Worm (Caenorhabditis elegans) whole organism, L4 larva: ENCODE results near the gene M01F1.8.

ENCODE experiments used
- F26F4.8 ChIP-seq: fragments of 200-800 bp; sonication (Bioruptor generic); conservative IDR thresholded peaks from 2 replicates; pipeline ENCODE4 v1.3.6; 2022; ENCODE audit warnings: missing genetic modification characterization, missing compliant biosample characterization
- F37D6.2 ChIP-seq: sonication (generic microtip); optimal IDR thresholded peaks from 2 replicates; lab custom pipeline; 2016; ENCODE audit warnings: mild to moderate bottlenecking, missing genetic modification characterization, missing compliant biosample characterization
- R02D3.7 ChIP-seq: fragments of 150-350 bp; sonication (generic microtip); optimal IDR thresholded peaks from 3 replicates; lab custom pipeline; 2014; ENCODE audit warnings: missing biosample characterization, missing genetic modification characterization
- Y5F2A.4 ChIP-seq: fragments of 200-800 bp; sonication (Bioruptor generic); optimal IDR thresholded peaks from 2 replicates; lab custom pipeline; 2018; ENCODE audit warnings: mild to moderate bottlenecking, missing genetic modification characterization, missing compliant biosample characterization
- Y75B8A.6 ChIP-seq: fragments of 200-800 bp; sonication (Bioruptor generic); IDR thresholded peaks from 2 replicates; pipeline ENCODE4 v1.3.6; 2022; ENCODE audit warnings: missing genetic modification reagents, missing genetic modification characterization, missing compliant biosample characterization
- aha-1 ChIP-seq: fragments of 150-350 bp; peaks from one replicate; lab custom pipeline; 2014; ENCODE audit warnings: missing biosample characterization, missing genetic modification characterization
- arid-1 ChIP-seq: fragments of 200-800 bp; sonication (Bioruptor generic); conservative IDR thresholded peaks from 2 replicates; pipeline ENCODE4 v1.3.6; 2022; ENCODE audit warnings: missing genetic modification reagents, missing genetic modification characterization, missing compliant biosample characterization
- ceh-32 ChIP-seq: sonication (generic microtip); optimal IDR thresholded peaks from 2 replicates; lab custom pipeline; 2016; ENCODE audit warnings: mild to moderate bottlenecking, missing genetic modification characterization, missing compliant biosample characterization; ENCODE audit not compliant: poor library complexity
- ceh-62 ChIP-seq: sonication (generic microtip); optimal IDR thresholded peaks from 2 replicates; lab custom pipeline; 2017; ENCODE audit warnings: missing biosample characterization, missing genetic modification characterization
- daf-16 ChIP-seq, 3 experiments: sonication (generic microtip); optimal IDR thresholded peaks; 2 replicates each; lab custom pipeline; 2016 to 2017; ENCODE audit warnings: missing genetic modification characterization in 3 of 3, missing genetic modification reagents in 3 of 3, mild to moderate bottlenecking in 2 of 3, missing compliant biosample characterization in 2 of 3, missing biosample characterization in 1 of 3, moderate library complexity in 1 of 3
- daf-8 ChIP-seq: fragments of 200-800 bp; sonication (Bioruptor generic); IDR thresholded peaks from 2 replicates; pipeline ENCODE4 v1.3.6; 2022; ENCODE audit warnings: missing genetic modification characterization, missing compliant biosample characterization
- dmd-6 ChIP-seq: fragments of 200-800 bp; sonication (Bioruptor generic); IDR thresholded peaks from 2 replicates; pipeline ENCODE4 v1.3.6; 2022; ENCODE audit warnings: missing genetic modification reagents, missing genetic modification characterization, missing compliant biosample characterization
- dve-1 ChIP-seq: sonication (generic microtip); optimal IDR thresholded peaks from 2 replicates; lab custom pipeline; 2017; ENCODE audit warnings: antibody characterized with exemption, mild to moderate bottlenecking, missing genetic modification characterization, missing compliant biosample characterization; ENCODE audit not compliant: insufficient read depth
- egl-43 ChIP-seq: fragments of 200-800 bp; sonication (Bioruptor generic); IDR thresholded peaks from 2 replicates; pipeline ENCODE4 v1.3.6; 2022; ENCODE audit warnings: missing genetic modification reagents, missing genetic modification characterization, missing compliant biosample characterization
- fos-1 ChIP-seq: fragments of 150-350 bp; optimal IDR thresholded peaks from 2 replicates; lab custom pipeline; 2014; ENCODE audit warnings: missing biosample characterization, missing genetic modification characterization
- gei-8 ChIP-seq: fragments of 200-800 bp; sonication (Bioruptor generic); optimal IDR thresholded peaks from 2 replicates; lab custom pipeline; 2018; ENCODE audit warnings: mild to moderate bottlenecking, missing genetic modification characterization, missing compliant biosample characterization
- hlh-11 ChIP-seq: fragments of 200-800 bp; sonication (Bioruptor generic); optimal IDR thresholded peaks from 2 replicates; lab custom pipeline; 2018; ENCODE audit warnings: mild to moderate bottlenecking, missing genetic modification characterization, missing compliant biosample characterization
- hlh-30 ChIP-seq: sonication (generic microtip); optimal IDR thresholded peaks from 2 replicates; lab custom pipeline; 2017; ENCODE audit warnings: antibody characterized with exemption, mild to moderate bottlenecking, missing genetic modification characterization, missing compliant biosample characterization; ENCODE audit not compliant: insufficient read depth
- hmg-1.1 ChIP-seq: fragments of 200-800 bp; sonication (Bioruptor generic); IDR thresholded peaks from 2 replicates; pipeline ENCODE4 v1.3.6; 2022; ENCODE audit warnings: missing genetic modification reagents, missing genetic modification characterization, missing compliant biosample characterization
- jun-1 ChIP-seq: fragments of 150-350 bp; optimal IDR thresholded peaks from 2 replicates; lab custom pipeline; 2014; ENCODE audit warnings: missing biosample characterization, missing genetic modification reagents, missing genetic modification characterization
- lin-1 ChIP-seq: fragments of 200-800 bp; sonication (Bioruptor generic); IDR thresholded peaks from 2 replicates; pipeline ENCODE4 v1.3.6; 2022; ENCODE audit warnings: missing genetic modification reagents, missing genetic modification characterization, missing compliant biosample characterization
- lin-13 ChIP-seq: fragments of 150-350 bp; optimal IDR thresholded peaks from 2 replicates; lab custom pipeline; 2014; ENCODE audit warnings: missing biosample characterization, missing genetic modification reagents, missing genetic modification characterization
- lin-38 ChIP-seq: fragments of 200-800 bp; sonication (Bioruptor generic); IDR thresholded peaks from 2 replicates; pipeline ENCODE4 v1.3.6; 2022; ENCODE audit warnings: missing genetic modification reagents, missing genetic modification characterization, missing compliant biosample characterization
- mdl-1 ChIP-seq, 2 experiments: fragments of 150-350 bp in 1 of 2; sonication (generic microtip) in 1 of 2; optimal IDR thresholded peaks; 2 replicates each; lab custom pipeline; 2014 to 2017; ENCODE audit warnings: missing biosample characterization in 2 of 2, missing genetic modification characterization in 2 of 2
- mes-2 ChIP-seq: sonication (generic microtip); optimal IDR thresholded peaks from 2 replicates; lab custom pipeline; 2016; ENCODE audit warnings: missing genotype, mild to moderate bottlenecking, missing genetic modification characterization, missing compliant biosample characterization; ENCODE audit not compliant: poor library complexity, severe bottlenecking
- mxl-3 ChIP-seq: fragments of 200-800 bp; sonication (Bioruptor generic); optimal IDR thresholded peaks from 2 replicates; lab custom pipeline; 2018; ENCODE audit warnings: mild to moderate bottlenecking, missing genetic modification characterization, missing compliant biosample characterization
- nhr-111 ChIP-seq: fragments of 200-800 bp; sonication (Bioruptor generic); optimal IDR thresholded peaks from 2 replicates; lab custom pipeline; 2018; ENCODE audit warnings: mild to moderate bottlenecking, missing genetic modification characterization, missing compliant biosample characterization
- nhr-25 ChIP-seq: sonication (generic microtip); optimal IDR thresholded peaks from 2 replicates; lab custom pipeline; 2017; ENCODE audit warnings: missing genetic modification characterization, mild to moderate bottlenecking, missing compliant biosample characterization, antibody characterized with exemption, moderate library complexity, borderline replicate concordance; ENCODE audit not compliant: insufficient read depth
- nhr-28 ChIP-seq: fragments of 150-350 bp; optimal IDR thresholded peaks from 2 replicates; lab custom pipeline; 2014; ENCODE audit warnings: missing biosample characterization, missing genetic modification characterization
- nhr-41 ChIP-seq: fragments of 200-800 bp; sonication (Bioruptor generic); IDR thresholded peaks from 2 replicates; pipeline ENCODE4 v1.3.6; 2022; ENCODE audit warnings: missing genetic modification reagents, missing genetic modification characterization, missing compliant biosample characterization
- nhr-48 ChIP-seq: sonication (generic microtip); optimal IDR thresholded peaks from 2 replicates; lab custom pipeline; 2016; ENCODE audit warnings: mild to moderate bottlenecking, missing genetic modification characterization, missing compliant biosample characterization
- nhr-6 ChIP-seq: fragments of 150-350 bp; optimal IDR thresholded peaks from 2 replicates; lab custom pipeline; 2014; ENCODE audit warnings: missing biosample characterization, missing genetic modification characterization
- nhr-77 ChIP-seq: fragments of 150-350 bp; optimal IDR thresholded peaks from 2 replicates; lab custom pipeline; 2014; ENCODE audit warnings: missing biosample characterization, missing genetic modification characterization
- php-3 ChIP-seq: fragments of 200-800 bp; sonication (Bioruptor generic); IDR thresholded peaks from 2 replicates; pipeline ENCODE4 v1.3.6; 2022; ENCODE audit warnings: missing genetic modification reagents, missing genetic modification characterization, missing compliant biosample characterization
- pqm-1 ChIP-seq: sonication (generic microtip); optimal IDR thresholded peaks from 2 replicates; lab custom pipeline; 2017; ENCODE audit warnings: missing biosample characterization, missing genetic modification characterization
- rbr-2 ChIP-seq: sonication (generic microtip); optimal IDR thresholded peaks from 2 replicates; lab custom pipeline; 2016; ENCODE audit warnings: missing genotype, missing genetic modification characterization, missing compliant biosample characterization
- saeg-2 ChIP-seq: fragments of 200-800 bp; sonication (Bioruptor generic); IDR thresholded peaks from 2 replicates; pipeline ENCODE4 v1.3.6; 2022; ENCODE audit warnings: missing genetic modification reagents, missing genetic modification characterization, missing compliant biosample characterization
- sdz-12 ChIP-seq: fragments of 200-800 bp; sonication (Bioruptor generic); optimal IDR thresholded peaks from 2 replicates; lab custom pipeline; 2018; ENCODE audit warnings: mild to moderate bottlenecking, missing genetic modification characterization, missing compliant biosample characterization
- skn-1 ChIP-seq: fragments of 150-350 bp; optimal IDR thresholded peaks from 2 replicates; lab custom pipeline; 2014; ENCODE audit warnings: missing biosample characterization, missing genetic modification characterization
- snpc-1.2 ChIP-seq: fragments of 200-800 bp; sonication (Bioruptor generic); IDR thresholded peaks from 2 replicates; pipeline ENCODE4 v1.3.6; 2022; ENCODE audit warnings: missing genetic modification reagents, missing genetic modification characterization, missing compliant biosample characterization
- tra-1 ChIP-seq: fragments of 200-800 bp; sonication (Bioruptor generic); IDR thresholded peaks from 2 replicates; pipeline ENCODE4 v1.3.6; 2022; ENCODE audit warnings: missing genetic modification reagents, missing genetic modification characterization, missing compliant biosample characterization
- zfp-2 ChIP-seq: sonication (generic microtip); optimal IDR thresholded peaks from 2 replicates; lab custom pipeline; 2016; ENCODE audit warnings: mild to moderate bottlenecking, missing genetic modification characterization, missing compliant biosample characterization

The M01F1.8 gene

ce11 chrIII:3475497-3475896 is 26.9 kb downstream of the M01F1.8 start, which contains the start of gene C34C12.9:
TSS of gene C34C12.9 (minus strand) at chrIII:3475512.
- TF ChIP-seq nhr-28 (tag; lab: Kevin White, UChicago) (peak; percentile 35), hlh-11 (tag; lab: Kevin White, UChicago) (peak; percentile 16), nhr-25 (tag; lab: Kevin White, UChicago) (no peak), nhr-111 (GFP tag; lab: Kevin White, UChicago) (no peak), dve-1 (tag; lab: Kevin White, UChicago) (peak; percentile 17), daf-16 (GFP tag; optimal IDR thresholded peaks at IDR 0.05; lab: Kevin White, UChicago) (no peak), daf-16 (tag; optimal IDR thresholded peaks at IDR 0.05; lab: Kevin White, UChicago) (peak; percentile 10), lin-1 (peak; percentile 93), Y75B8A.6 (GFP tag; lab: Robert Waterston, UW) (no peak), lin-13 (GFP tag; lab: Kevin White, UChicago) (no peak), sdz-12 (GFP tag; lab: Kevin White, UChicago) (no peak), mdl-1 (tag; optimal IDR thresholded peaks at IDR 0.05; lab: Kevin White, UChicago) (no peak), dmd-6 (GFP tag; lab: Robert Waterston, UW) (peak; percentile 66), aha-1 (peak; percentile 39)

- TF ChIP-seq R02D3.7 (tag; lab: Kevin White, UChicago) (no peak), ceh-62 (tag; lab: Kevin White, UChicago) (no peak), arid-1 (no peak), nhr-77 (tag; lab: Kevin White, UChicago) (no peak), daf-16 (GFP tag; optimal IDR thresholded peaks at IDR 0.05; lab: Kevin White, UChicago) (no peak), daf-16 (tag; optimal IDR thresholded peaks at IDR 0.05; lab: Kevin White, UChicago) (peak; percentile 19), tra-1 (GFP tag; lab: Robert Waterston, UW) (0 out of 2 replicates have a peak, but pooled peaks have one; percentile 7), zfp-2 (tag; lab: Kevin White, UChicago) (no peak), pqm-1 (tag; lab: Kevin White, UChicago) (peak; percentile 58), jun-1 (tag; lab: Kevin White, UChicago) (no peak), php-3 (GFP tag; lab: Robert Waterston, UW) (peak; percentile 60; the same call in 1 of the 2 replicates), nhr-111 (GFP tag; lab: Kevin White, UChicago) (no peak), dve-1 (tag; lab: Kevin White, UChicago) (peak; percentile 64), hmg-1.1 (no peak), gei-8 (no peak), hlh-11 (tag; lab: Kevin White, UChicago) (peak; percentile 2), mes-2 (tag; lab: Kevin White, UChicago) (no peak), dmd-6 (GFP tag; lab: Robert Waterston, UW) (peak; percentile 52; the same call in 1 of the 2 replicates), ceh-32 (no peak), F26F4.8 (GFP tag; lab: Robert Waterston, UW) (no peak), nhr-28 (tag; lab: Kevin White, UChicago) (peak; percentile 60), nhr-25 (tag; lab: Kevin White, UChicago) (no peak)
- TF ChIP-seq, all 104 proteins: peak for 8
Measured at ce11 chrIII:3475014-3475413, 27.3 kb downstream of the M01F1.8 start.

DNA sequence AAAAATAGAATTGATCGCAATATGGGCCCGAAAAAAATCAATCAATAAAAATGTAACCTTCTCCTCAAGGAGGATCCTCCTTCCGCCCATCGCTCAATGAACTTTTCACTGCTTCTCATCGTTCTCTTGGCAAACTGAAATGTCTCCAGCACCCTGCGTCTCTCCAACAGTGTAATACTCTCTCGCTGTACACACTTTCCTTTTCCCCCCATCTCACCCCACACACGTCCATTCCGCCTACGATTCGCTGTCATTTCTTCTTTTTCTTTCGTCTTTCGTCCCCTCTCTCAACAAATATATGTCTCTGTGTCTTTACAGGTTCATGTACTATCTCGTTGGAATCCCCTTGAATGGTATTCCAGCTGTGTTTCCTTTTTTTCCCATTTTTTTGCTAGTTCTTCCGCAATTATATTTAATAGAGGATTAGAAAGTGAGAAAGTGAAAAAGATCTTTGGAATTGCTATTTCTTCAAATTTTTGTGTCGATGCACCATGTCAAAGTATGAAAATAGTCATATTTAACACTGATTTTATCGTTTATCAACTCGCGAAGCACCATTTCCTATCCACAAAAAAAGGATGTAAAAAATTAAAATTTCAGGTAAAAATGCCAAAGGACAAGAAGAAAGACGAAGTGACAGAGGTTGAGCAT is 30.8 kb downstream of the M01F1.8 start, which contains the start of gene rsu-1:
rsu-1 (plus strand) TSS at position 601 of the 651 bp plus-strand sequence.
- TF ChIP-seq nhr-6 (tag; lab: Kevin White, UChicago), result peak; percentile 43
- peak; percentile 66 for TF ChIP-seq rbr-2 (tag; lab: Kevin White, UChicago)
- TF ChIP-seq F37D6.2 (tag; lab: Kevin White, UChicago), result no peak
- TF ChIP-seq egl-43 (GFP tag; lab: Robert Waterston, UW), result no peak
- TF ChIP-seq daf-8 (GFP tag; lab: Robert Waterston, UW), result no peak
- TF ChIP-seq fos-1 (tag; lab: Kevin White, UChicago), result no peak
- TF ChIP-seq lin-38, result peak; percentile 41
- TF ChIP-seq arid-1, result 0 out of 2 replicates have a peak, but pooled peaks have one; percentile 35
- TF ChIP-seq skn-1, result no peak
- TF ChIP-seq snpc-1.2 (GFP tag; lab: Robert Waterston, UW), result no peak
- TF ChIP-seq jun-1 (tag; lab: Kevin White, UChicago), result no peak
- no peak for TF ChIP-seq nhr-41 (GFP tag; lab: Robert Waterston, UW)
- TF ChIP-seq dmd-6 (GFP tag; lab: Robert Waterston, UW), result peak; percentile 63
- no peak for TF ChIP-seq Y5F2A.4 (GFP tag; lab: Kevin White, UChicago)
- peak; percentile 86 for TF ChIP-seq nhr-28 (tag; lab: Kevin White, UChicago)
- no peak for TF ChIP-seq saeg-2 (GFP tag; lab: Robert Waterston, UW)
- 0 out of 2 replicates have a peak, but pooled peaks have one; percentile 25 for TF ChIP-seq tra-1 (GFP tag; lab: Robert Waterston, UW)
- TF ChIP-seq php-3 (GFP tag; lab: Robert Waterston, UW), result no peak
- TF ChIP-seq hlh-30, result peak; percentile 10
- TF ChIP-seq hlh-11 (tag; lab: Kevin White, UChicago), result peak; percentile 84
- peak; percentile 67 for TF ChIP-seq nhr-48 (tag; lab: Kevin White, UChicago)
- peak; percentile 16 for TF ChIP-seq mxl-3
